Worm (Caenorhabditis elegans): Measurements from ENCODE around the gene Y82E9BL.1.
"Not testable (repeated sequence)": the region's sequence is repeated elsewhere in the genome, so short reads cannot be mapped to it uniquely, and the experiment has no call there.

The Y82E9BL.1 gene

ce11 chrIII:1374355-1374807 lies 19.2 kb upstream of the Y82E9BL.1 start, which contains the start of gene Y82E9BR.20:
Gene Y82E9BR.20, plus strand, starts transcription at chrIII:1374405.
- no peak for TF ChIP-seq ham-2 (GFP tag; optimal IDR thresholded peaks at IDR 0.05)

- peak; percentile 82 for TF ChIP-seq hlh-1 (tag; optimal IDR thresholded peaks at IDR 0.05)
- TF ChIP-seq sptf-1 (tag; optimal IDR thresholded peaks at IDR 0.05), result no peak
Observed at ce11 chrIII:1372563-1372962, 17.3 kb upstream of the Y82E9BL.1 start.

ce11 chrIII:1359669-1360068 lies 4.4 kb upstream of the Y82E9BL.1 start, which contains the start of gene Y82E9BR.9:
Gene Y82E9BR.9, minus strand, starts transcription at chrIII:1359769.
- no peak for TF ChIP-seq lin-32 (GFP tag; optimal IDR thresholded peaks at IDR 0.05)
- TF ChIP-seq ceh-43 (GFP tag; optimal IDR thresholded peaks at IDR 0.05), result no peak
- TF ChIP-seq mab-5 (tag; optimal IDR thresholded peaks at IDR 0.05), result no peak
- no peak for TF ChIP-seq elt-3 (tag; optimal IDR thresholded peaks at IDR 0.05)
- TF ChIP-seq flh-1 (GFP tag; optimal IDR thresholded peaks at IDR 0.05), result no peak
- TF ChIP-seq nhr-76 (tag; optimal IDR thresholded peaks at IDR 0.05), result no peak

- not testable (repeated sequence) for TF ChIP-seq zip-8 (tag; optimal IDR thresholded peaks at IDR 0.05); tbx-8 (GFP tag; optimal IDR thresholded peaks at IDR 0.05); lin-32 (GFP tag; optimal IDR thresholded peaks at IDR 0.05)
Observed at ce11 chrIII:1357973-1358372, 2.8 kb upstream of the Y82E9BL.1 start, which contains the start of gene Y82E9BR.8. Gene Y82E9BR.8, minus strand, starts transcription at chrIII:1358073.

- TF ChIP-seq ham-2 (GFP tag; optimal IDR thresholded peaks at IDR 0.05) (no peak), lsy-2 (tag; optimal IDR thresholded peaks at IDR 0.05) (no peak), nhr-12 (tag; optimal IDR thresholded peaks at IDR 0.05) (no peak), nhr-28 (tag; optimal IDR thresholded peaks at IDR 0.05) (no peak), mep-1 (tag; optimal IDR thresholded peaks at IDR 0.05) (no peak), flh-1 (GFP tag; optimal IDR thresholded peaks at IDR 0.05) (no peak), bed-3 (GFP tag; optimal IDR thresholded peaks at IDR 0.05) (no peak), elt-3 (tag; optimal IDR thresholded peaks at IDR 0.05) (no peak), unc-120 (tag; optimal IDR thresholded peaks at IDR 0.05; ENCODE audit: poor library complexity, severe bottlenecking) (no peak), M03D4.4 (tag; optimal IDR thresholded peaks at IDR 0.05) (no peak), lin-13 (tag; optimal IDR thresholded peaks at IDR 0.05) (no peak), lin-32 (GFP tag; optimal IDR thresholded peaks at IDR 0.05) (no peak), ceh-39 (tag; optimal IDR thresholded peaks at IDR 0.05) (no peak)
Observed at ce11 chrIII:1354523-1354922, 697 bp downstream of the Y82E9BL.1 start.

- TF ChIP-seq nhr-28 (tag; optimal IDR thresholded peaks at IDR 0.05), result no peak
- TF ChIP-seq unc-62 (GFP tag; optimal IDR thresholded peaks at IDR 0.05), result no peak
- no peak for TF ChIP-seq mep-1 (tag; optimal IDR thresholded peaks at IDR 0.05)
- TF ChIP-seq mab-5 (tag; optimal IDR thresholded peaks at IDR 0.05), result no peak
Observed at ce11 chrIII:1350745-1351144, 4.5 kb downstream of the Y82E9BL.1 start, which contains the start of gene Y82E9BL.3. Gene Y82E9BL.3, minus strand, starts transcription at chrIII:1350845.

ce11 chrIII:1349313-1349712 lies 5.9 kb downstream of the Y82E9BL.1 start, which contains the start of gene fbxa-25:
Gene fbxa-25, minus strand, starts transcription at chrIII:1349450.
- no peak for TF ChIP-seq sem-2 (GFP tag; optimal IDR thresholded peaks at IDR 0.05)

- TF ChIP-seq M03D4.4 (tag; optimal IDR thresholded peaks at IDR 0.05) (no peak), sptf-1 (tag; optimal IDR thresholded peaks at IDR 0.05) (no peak), lsy-2 (tag; optimal IDR thresholded peaks at IDR 0.05) (no peak), mep-1 (tag; optimal IDR thresholded peaks at IDR 0.05) (no peak), hlh-1 (tag; optimal IDR thresholded peaks at IDR 0.05) (no peak), blmp-1 (tag; optimal IDR thresholded peaks at IDR 0.05) (no peak), unc-39 (tag; optimal IDR thresholded peaks at IDR 0.05) (no peak), ztf-11 (tag; optimal IDR thresholded peaks at IDR 0.05) (no peak), elt-3 (tag; optimal IDR thresholded peaks at IDR 0.05) (no peak), sem-2 (GFP tag; optimal IDR thresholded peaks at IDR 0.05) (no peak), unc-120 (tag; optimal IDR thresholded peaks at IDR 0.05; ENCODE audit: poor library complexity, severe bottlenecking) (no peak), bed-3 (GFP tag; optimal IDR thresholded peaks at IDR 0.05) (no peak), lin-32 (GFP tag; optimal IDR thresholded peaks at IDR 0.05) (no peak)
Observed at ce11 chrIII:1347539-1347938, 7.7 kb downstream of the Y82E9BL.1 start, which contains the start of gene Y82E9BL.5. Gene Y82E9BL.5, minus strand, starts transcription at chrIII:1347639.

Measured in whole organism, mixed stage, embryonic.